Worm (Caenorhabditis elegans) whole organism, L4 larva: ENCODE data around the gene F20G2.1.

Experiments used
- F49E8.2 ChIP-seq: sonication (generic microtip); optimal IDR thresholded peaks from 2 replicates; lab custom pipeline; 2016; ENCODE audit warnings: missing compliant biosample characterization, mild to moderate bottlenecking, missing genetic modification characterization, borderline replicate concordance
- Y105C5A.15 ChIP-seq: fragments of 200-800 bp; sonication (Bioruptor generic); IDR thresholded peaks from 2 replicates; pipeline ENCODE4 v1.3.6; 2022; ENCODE audit warnings: missing genetic modification characterization, missing compliant biosample characterization
- Y5F2A.4 ChIP-seq: fragments of 200-800 bp; sonication (Bioruptor generic); optimal IDR thresholded peaks from 2 replicates; lab custom pipeline; 2018; ENCODE audit warnings: mild to moderate bottlenecking, missing genetic modification characterization, missing compliant biosample characterization
- aha-1 ChIP-seq: fragments of 150-350 bp; peaks from one replicate; lab custom pipeline; 2014; ENCODE audit warnings: missing biosample characterization, missing genetic modification characterization
- aly-2 ChIP-seq: sonication (generic microtip); optimal IDR thresholded peaks from 2 replicates; lab custom pipeline; 2018; ENCODE audit warnings: missing biosample characterization, missing genetic modification characterization
- ama-1 ChIP-seq: fragments of 150-350 bp; optimal IDR thresholded peaks from 2 replicates; lab custom pipeline; 2014; ENCODE audit warnings: inconsistent platforms, mixed read lengths
- arid-1 ChIP-seq: fragments of 200-800 bp; sonication (Bioruptor generic); conservative IDR thresholded peaks from 2 replicates; pipeline ENCODE4 v1.3.6; 2022; ENCODE audit warnings: missing genetic modification reagents, missing genetic modification characterization, missing compliant biosample characterization
- ceh-82 ChIP-seq: sonication (generic microtip); optimal IDR thresholded peaks from 2 replicates; lab custom pipeline; 2017; ENCODE audit warnings: missing biosample characterization, missing genetic modification characterization
- daf-12 ChIP-seq: fragments of 150-350 bp; optimal IDR thresholded peaks from 2 replicates; lab custom pipeline; 2014; ENCODE audit warnings: missing biosample characterization, missing genetic modification reagents, missing genetic modification characterization
- dmd-8 ChIP-seq: fragments of 200-800 bp; sonication (Bioruptor generic); IDR thresholded peaks from 2 replicates; pipeline ENCODE4 v1.3.6; 2022; ENCODE audit warnings: missing genetic modification characterization, missing compliant biosample characterization
- dmd-9 ChIP-seq: fragments of 200-800 bp; sonication (Bioruptor generic); IDR thresholded peaks from 2 replicates; pipeline ENCODE4 v1.3.6; 2022; ENCODE audit warnings: missing genetic modification reagents, missing genetic modification characterization, missing compliant biosample characterization
- dpl-1 ChIP-seq: fragments of 150-350 bp; optimal IDR thresholded peaks from 2 replicates; lab custom pipeline; 2014; ENCODE audit warnings: missing biosample characterization, missing genetic modification reagents, missing genetic modification characterization
- egl-43 ChIP-seq: fragments of 200-800 bp; sonication (Bioruptor generic); IDR thresholded peaks from 2 replicates; pipeline ENCODE4 v1.3.6; 2022; ENCODE audit warnings: missing genetic modification reagents, missing genetic modification characterization, missing compliant biosample characterization
- hif-1 ChIP-seq, 2 experiments: sonication (generic microtip); optimal IDR thresholded peaks; 2 replicates each; lab custom pipeline; 2016 to 2017; ENCODE audit warnings: missing compliant biosample characterization in 2 of 2, missing genetic modification characterization in 2 of 2, missing genetic modification reagents in 2 of 2, missing genotype in 2 of 2, mild to moderate bottlenecking in 1 of 2
- hlh-11 ChIP-seq: fragments of 200-800 bp; sonication (Bioruptor generic); optimal IDR thresholded peaks from 2 replicates; lab custom pipeline; 2018; ENCODE audit warnings: mild to moderate bottlenecking, missing genetic modification characterization, missing compliant biosample characterization
- hlh-30 ChIP-seq: sonication (generic microtip); optimal IDR thresholded peaks from 2 replicates; lab custom pipeline; 2017; ENCODE audit warnings: antibody characterized with exemption, mild to moderate bottlenecking, missing genetic modification characterization, missing compliant biosample characterization; ENCODE audit not compliant: insufficient read depth
- hmg-1.1 ChIP-seq: fragments of 200-800 bp; sonication (Bioruptor generic); IDR thresholded peaks from 2 replicates; pipeline ENCODE4 v1.3.6; 2022; ENCODE audit warnings: missing genetic modification reagents, missing genetic modification characterization, missing compliant biosample characterization
- mdt-29 ChIP-seq: fragments of 200-800 bp; sonication (Bioruptor generic); IDR thresholded peaks from 2 replicates; pipeline ENCODE4 v1.3.6; 2022; ENCODE audit warnings: missing genetic modification reagents, missing genetic modification characterization, missing compliant biosample characterization
- mep-1 ChIP-seq: fragments of 150-350 bp; sonication (generic microtip); optimal IDR thresholded peaks from 3 replicates; lab custom pipeline; 2014; ENCODE audit warnings: missing biosample characterization, missing genetic modification characterization
- nhr-41 ChIP-seq: fragments of 200-800 bp; sonication (Bioruptor generic); IDR thresholded peaks from 2 replicates; pipeline ENCODE4 v1.3.6; 2022; ENCODE audit warnings: missing genetic modification reagents, missing genetic modification characterization, missing compliant biosample characterization
- nhr-6 ChIP-seq: fragments of 150-350 bp; optimal IDR thresholded peaks from 2 replicates; lab custom pipeline; 2014; ENCODE audit warnings: missing biosample characterization, missing genetic modification characterization
- pha-4 ChIP-seq, 2 experiments: fragments of 150-350 bp in 1 of 2; fragments of 200-800 bp in 1 of 2; sonication (Bioruptor generic) in 1 of 2; IDR thresholded peaks in 1 of 2; optimal IDR thresholded peaks in 1 of 2; 2 replicates each; pipeline versions ENCODE4 v1.3.6 to Lab custom; 2014 to 2022; ENCODE audit warnings: missing genetic modification characterization in 2 of 2, missing genetic modification reagents in 2 of 2, missing biosample characterization in 1 of 2, missing compliant biosample characterization in 1 of 2
- pqm-1 ChIP-seq: sonication (generic microtip); optimal IDR thresholded peaks from 2 replicates; lab custom pipeline; 2017; ENCODE audit warnings: missing biosample characterization, missing genetic modification characterization
- set-16 ChIP-seq: fragments of 200-800 bp; sonication (Bioruptor generic); IDR thresholded peaks from 2 replicates; pipeline ENCODE4 v1.3.6; 2022; ENCODE audit warnings: missing genetic modification reagents, missing genetic modification characterization, missing compliant biosample characterization
- snpc-4 ChIP-seq: fragments of 150-350 bp; optimal IDR thresholded peaks from 2 replicates; lab custom pipeline; 2014; ENCODE audit warnings: missing biosample characterization, missing genetic modification characterization
- spr-1 ChIP-seq: sonication (generic microtip); optimal IDR thresholded peaks from 2 replicates; lab custom pipeline; 2016; ENCODE audit warnings: mild to moderate bottlenecking, missing genetic modification characterization, missing compliant biosample characterization
- tag-97 ChIP-seq: fragments of 200-800 bp; sonication (Bioruptor generic); IDR thresholded peaks from 2 replicates; pipeline ENCODE4 v1.3.6; 2022; ENCODE audit warnings: missing genetic modification characterization, missing compliant biosample characterization
- unc-130 ChIP-seq: sonication (generic microtip); optimal IDR thresholded peaks from 2 replicates; lab custom pipeline; 2016; ENCODE audit warnings: missing genetic modification reagents, missing genetic modification characterization, missing compliant biosample characterization
- unc-39 ChIP-seq: sonication (generic microtip); optimal IDR thresholded peaks from 2 replicates; lab custom pipeline; 2017; ENCODE audit warnings: missing biosample characterization, missing genetic modification characterization
- unc-62 ChIP-seq, 3 experiments: fragments of 150-350 bp in 1 of 3; sonication (generic microtip); optimal IDR thresholded peaks in 2 of 3; peaks in 1 of 3; 1 replicate in 1 of 3; 2 replicates in 2 of 3; lab custom pipeline; 2014 to 2017; ENCODE audit warnings: missing biosample characterization in 3 of 3, missing genetic modification characterization in 3 of 3, missing genetic modification reagents in 3 of 3, missing genotype in 1 of 3
- zip-11 ChIP-seq: fragments of 200-800 bp; sonication (Bioruptor generic); IDR thresholded peaks from 2 replicates; pipeline ENCODE4 v1.3.6; 2022; ENCODE audit warnings: missing genetic modification characterization, missing compliant biosample characterization

The F20G2.1 gene

ce11 chrV:13753481-13753880 is at the start of gene F20G2.1:
Gene F20G2.1 (minus strand): TSS chrV:13753581.
- TF ChIP-seq nhr-6 (no peak), pqm-1 (no peak), zip-11 (GFP tag; lab: Robert Waterston, UW) (no peak), mdt-29 (GFP tag; lab: Robert Waterston, UW) (no peak), unc-130 (GFP tag; lab: Kevin White, UChicago) (no peak), hmg-1.1 (GFP tag; lab: Robert Waterston, UW) (no peak), F49E8.2 (tag; lab: Kevin White, UChicago) (no peak), pha-4 (GFP tag; IDR thresholded peaks at IDR 0.05; lab: Robert Waterston, UW) (no peak), pha-4 (tag; optimal IDR thresholded peaks at IDR 0.05; lab: Kevin White, UChicago) (no peak), Y5F2A.4 (GFP tag; lab: Kevin White, UChicago) (no peak), hif-1 (tag; optimal IDR thresholded peaks at IDR 0.05; lab: Kevin White, UChicago) (no peak), daf-12 (tag; lab: Kevin White, UChicago) (no peak), snpc-4 (tag; lab: Kevin White, UChicago) (no peak)

- TF ChIP-seq nhr-41 (GFP tag; lab: Robert Waterston, UW) (no peak), unc-62 (GFP tag; optimal IDR thresholded peaks at IDR 0.05 in 1 of 2; lab: Kevin White, UChicago) (peak in 1 of 2 experiments; percentile 92), unc-62 (tag; optimal IDR thresholded peaks at IDR 0.05; lab: Kevin White, UChicago) (no peak), ceh-82 (tag; lab: Kevin White, UChicago) (no peak), tag-97 (GFP tag; lab: Robert Waterston, UW) (no peak), arid-1 (GFP tag; lab: Robert Waterston, UW) (no peak), aly-2 (no peak), unc-39 (tag; lab: Kevin White, UChicago) (no peak)
Observed at ce11 chrV:13799190-13799589, 45.8 kb upstream of the F20G2.1 start.

- TF ChIP-seq spr-1 (tag; lab: Kevin White, UChicago) (no peak), hlh-11 (tag; lab: Kevin White, UChicago) (peak; percentile 35), dmd-9 (GFP tag; lab: Robert Waterston, UW) (0 out of 2 replicates have a peak, but pooled peaks have one; percentile 18), ama-1 (peak; percentile 68), aha-1 (tag; lab: Kevin White, UChicago) (peak; percentile 73), Y105C5A.15 (0 out of 2 replicates have a peak, but pooled peaks have one; percentile 40), set-16 (GFP tag; lab: Robert Waterston, UW) (0 out of 2 replicates have a peak, but pooled peaks have one; percentile 5), zip-11 (GFP tag; lab: Robert Waterston, UW) (no peak), hlh-30 (tag; lab: Kevin White, UChicago) (peak; percentile 70), mep-1 (tag; lab: Kevin White, UChicago) (peak; percentile 19), hif-1 (tag; optimal IDR thresholded peaks at IDR 0.05; lab: Kevin White, UChicago) (no peak), unc-62 (GFP tag; optimal IDR thresholded peaks at IDR 0.05 in 1 of 2; lab: Kevin White, UChicago) (peak in 1 of 2 experiments; percentile 83), unc-62 (tag; optimal IDR thresholded peaks at IDR 0.05; lab: Kevin White, UChicago) (no peak), hmg-1.1 (GFP tag; lab: Robert Waterston, UW) (0 out of 2 replicates have a peak, but pooled peaks have one; percentile 23)
Observed at ce11 chrV:13796246-13796776, 42.9 kb upstream of the F20G2.1 start, which contains the start of gene twk-32. Gene twk-32 (plus strand): TSS chrV:13796641.

- TF ChIP-seq hlh-30 (tag; lab: Kevin White, UChicago) (no peak), dpl-1 (GFP tag; lab: Kevin White, UChicago) (no peak), egl-43 (GFP tag; lab: Robert Waterston, UW) (0 out of 2 replicates have a peak, but pooled peaks have one; percentile 17), set-16 (GFP tag; lab: Robert Waterston, UW) (peak; percentile 74), dmd-8 (0 out of 2 replicates have a peak, but pooled peaks have one; percentile 26)
Observed at ce11 chrV:13794046-13794445, 40.7 kb upstream of the F20G2.1 start.
